Fruit fly (Drosophila melanogaster) whole organism, adult: ENCODE results near the gene CG14074.

Experiments
- CG11617 ChIP-seq: fragments of 200-800 bp; sonication (Bioruptor generic); optimal IDR thresholded peaks from 2 replicates; lab custom pipeline; 2017; ENCODE audit warnings: mild to moderate bottlenecking, missing biosample characterization, missing genetic modification reagents, missing genetic modification characterization
- CG12768 ChIP-seq: fragments of 200-800 bp; sonication (Bioruptor generic); optimal IDR thresholded peaks from 2 replicates; lab custom pipeline; 2017; ENCODE audit warnings: missing biosample characterization, missing genetic modification characterization, mild to moderate bottlenecking, moderate library complexity, missing genetic modification reagents
- CG14711 ChIP-seq: fragments of 200-800 bp; sonication (Bioruptor generic); optimal IDR thresholded peaks from 2 replicates; lab custom pipeline; 2018; ENCODE audit warnings: missing biosample characterization, mild to moderate bottlenecking, missing genetic modification characterization, moderate library complexity
- CG1620 ChIP-seq: fragments of 200-800 bp; sonication (Bioruptor generic); optimal IDR thresholded peaks from 2 replicates; lab custom pipeline; 2016; ENCODE audit warnings: missing biosample characterization, missing genetic modification characterization
- CG33017 ChIP-seq: fragments of 200-800 bp; sonication (Bioruptor generic); optimal IDR thresholded peaks from 2 replicates; lab custom pipeline; 2018; ENCODE audit warnings: missing biosample characterization, mild to moderate bottlenecking, missing genetic modification characterization, moderate library complexity
- CG5204 ChIP-seq: fragments of 200-800 bp; sonication (Bioruptor generic); optimal IDR thresholded peaks from 2 replicates; lab custom pipeline; 2016; ENCODE audit warnings: missing biosample characterization, missing genetic modification characterization
- CG7045 ChIP-seq: fragments of 200-800 bp; sonication (Bioruptor generic); optimal IDR thresholded peaks from 2 replicates; lab custom pipeline; 2017; ENCODE audit warnings: missing biosample characterization, mild to moderate bottlenecking, missing genetic modification characterization
- CG7101 ChIP-seq: fragments of 200-800 bp; sonication (Bioruptor generic); optimal IDR thresholded peaks from 2 replicates; lab custom pipeline; 2018; ENCODE audit warnings: missing biosample characterization, mild to moderate bottlenecking, missing genetic modification characterization, moderate library complexity
- Clk ChIP-seq: fragments of 200-800 bp; sonication (Bioruptor generic); optimal IDR thresholded peaks from 2 replicates; lab custom pipeline; 2017; ENCODE audit warnings: missing biosample characterization, missing genetic modification characterization
- Crg-1 ChIP-seq: fragments of 200-800 bp; sonication (Bioruptor generic); optimal IDR thresholded peaks from 2 replicates; lab custom pipeline; 2016; ENCODE audit warnings: missing biosample characterization, missing genetic modification characterization
- Hr96 ChIP-seq: fragments of 200-800 bp; sonication (Bioruptor generic); optimal IDR thresholded peaks from 2 replicates; lab custom pipeline; 2016; ENCODE audit warnings: missing biosample characterization, missing genetic modification characterization
- Mnt ChIP-seq: fragments of 200-800 bp; sonication (Bioruptor generic); optimal IDR thresholded peaks from 2 replicates; lab custom pipeline; 2016; ENCODE audit warnings: missing biosample characterization, mild to moderate bottlenecking, missing genetic modification characterization
- bab1 ChIP-seq: fragments of 200-800 bp; sonication (Bioruptor generic); optimal IDR thresholded peaks from 3 replicates; lab custom pipeline; 2019; ENCODE audit warnings: missing biosample characterization, mild to moderate bottlenecking, missing genetic modification characterization, moderate library complexity
- cic ChIP-seq: fragments of 200-800 bp; sonication (Bioruptor generic); optimal IDR thresholded peaks from 2 replicates; lab custom pipeline; 2017; ENCODE audit warnings: missing biosample characterization, mild to moderate bottlenecking, missing genetic modification characterization, moderate library complexity
- cnc ChIP-seq, 2 experiments: fragments of >200 bp; optimal IDR thresholded peaks; 2 replicates each; lab custom pipeline; 2017
- kay ChIP-seq: fragments of 200-800 bp; sonication (Bioruptor generic); peaks from one replicate; lab custom pipeline; 2016; ENCODE audit warnings: missing biosample characterization, missing genetic modification characterization, borderline replicate concordance
- ovo ChIP-seq: fragments of 200-800 bp; sonication (Bioruptor generic); optimal IDR thresholded peaks from 2 replicates; lab custom pipeline; 2016; ENCODE audit warnings: missing biosample characterization, missing genetic modification characterization
- pad ChIP-seq: fragments of 200-800 bp; sonication (Bioruptor generic); optimal IDR thresholded peaks from 3 replicates; lab custom pipeline; 2017; ENCODE audit warnings: missing biosample characterization, missing genetic modification characterization, mild to moderate bottlenecking, moderate library complexity, missing genetic modification reagents
- tj ChIP-seq: fragments of 200-800 bp; sonication (Bioruptor generic); optimal IDR thresholded peaks from 3 replicates; lab custom pipeline; 2017; ENCODE audit warnings: missing biosample characterization, mild to moderate bottlenecking, missing genetic modification characterization, moderate library complexity
- toe ChIP-seq: fragments of 200-800 bp; sonication (Bioruptor generic); optimal IDR thresholded peaks from 2 replicates; lab custom pipeline; 2016; ENCODE audit warnings: missing biosample characterization, missing genetic modification characterization

The CG14074 gene

dm6 chr3L:18865447-18866367, at the start of gene CG14074:
CG14074 (plus strand) TSS chr3L:18866225.
- TF ChIP-seq CG7045 (GFP tag; lab: Kevin White, UChicago) (no peak), CG14711 (tag; lab: Kevin White, UChicago) (no peak), cnc (optimal IDR thresholded peaks at IDR 0.05; lab: Kevin White, UChicago) (no peak), CG1620 (GFP tag; lab: Kevin White, UChicago) (no peak), Clk (GFP tag; lab: Kevin White, UChicago) (no peak), cic (GFP tag; lab: Kevin White, UChicago) (no peak), CG33017 (tag; lab: Kevin White, UChicago) (no peak), CG12768 (GFP tag; lab: Kevin White, UChicago) (no peak)

- TF ChIP-seq kay (GFP tag; lab: Kevin White, UChicago) (peak; percentile 63), CG7045 (GFP tag; lab: Kevin White, UChicago) (no peak), Clk (GFP tag; lab: Kevin White, UChicago) (no peak), Crg-1 (no peak), CG11617 (GFP tag; lab: Kevin White, UChicago) (no peak), CG5204 (GFP tag; lab: Kevin White, UChicago) (no peak)
These were observed 49.3 kb upstream of the CG14074 start for dm6 chr3L:18816719-18817118.

DNA sequence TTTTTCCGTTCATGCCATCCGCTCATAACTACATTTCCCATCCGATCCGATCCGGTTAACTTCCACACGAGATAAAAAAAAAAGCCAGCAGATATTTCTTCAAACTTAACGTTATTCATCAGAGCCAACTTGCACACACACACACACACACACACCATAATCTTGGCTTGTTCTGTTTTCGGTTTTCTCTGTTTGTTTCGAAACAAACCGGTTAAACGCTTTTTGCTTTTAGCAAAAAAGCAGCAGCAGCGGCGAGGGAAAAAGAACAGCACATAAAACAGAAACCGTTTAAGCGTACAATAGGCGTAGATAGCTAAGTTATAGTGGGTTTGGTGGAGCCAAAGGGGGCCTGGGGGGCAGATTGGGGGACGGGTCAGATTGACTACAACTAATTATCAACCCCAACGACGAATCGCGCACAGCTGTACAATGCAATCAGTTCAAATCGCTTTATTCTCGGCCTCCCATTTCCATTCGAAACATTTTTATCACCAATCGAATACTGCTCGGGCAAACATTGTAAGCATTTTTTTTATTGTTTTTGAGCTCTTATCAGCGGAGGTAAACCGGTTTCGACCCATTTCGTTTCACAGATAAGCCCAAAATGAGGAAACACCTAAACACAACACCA, 48.6 kb upstream of the CG14074 start:
- peak; percentile 63 for TF ChIP-seq cic (GFP tag; lab: Kevin White, UChicago)
- peak; percentile 35 for TF ChIP-seq kay (GFP tag; lab: Kevin White, UChicago)
- TF ChIP-seq Hr96 (GFP tag; lab: Kevin White, UChicago) = no peak
- TF ChIP-seq pad (GFP tag; lab: Kevin White, UChicago) = no peak
- no peak for TF ChIP-seq CG1620 (GFP tag; lab: Kevin White, UChicago)

dm6 chr3L:18819262-18819886, 46.7 kb upstream of the CG14074 start:
- TF ChIP-seq CG1620 (GFP tag; lab: Kevin White, UChicago) = no peak
- TF ChIP-seq CG7045 (GFP tag; lab: Kevin White, UChicago) = no peak
- no peak for TF ChIP-seq tj (GFP tag; lab: Kevin White, UChicago)
- TF ChIP-seq CG12768 (GFP tag; lab: Kevin White, UChicago) = no peak
- TF ChIP-seq cnc (optimal IDR thresholded peaks at IDR 0.05; lab: Kevin White, UChicago) = no peak
- no peak for TF ChIP-seq Hr96 (GFP tag; lab: Kevin White, UChicago)
- no peak for TF ChIP-seq pad (GFP tag; lab: Kevin White, UChicago)
- no peak for TF ChIP-seq Crg-1
- no peak for TF ChIP-seq CG33017 (tag; lab: Kevin White, UChicago)
- no peak for TF ChIP-seq cic (GFP tag; lab: Kevin White, UChicago)
- TF ChIP-seq toe = no peak
- TF ChIP-seq Clk (GFP tag; lab: Kevin White, UChicago) = no peak
- TF ChIP-seq CG5204 (GFP tag; lab: Kevin White, UChicago) = no peak
- TF ChIP-seq Mnt (GFP tag; lab: Kevin White, UChicago) = no peak
- no peak for TF ChIP-seq bab1
- TF ChIP-seq CG7101 (tag; lab: Kevin White, UChicago) = no peak

DNA sequence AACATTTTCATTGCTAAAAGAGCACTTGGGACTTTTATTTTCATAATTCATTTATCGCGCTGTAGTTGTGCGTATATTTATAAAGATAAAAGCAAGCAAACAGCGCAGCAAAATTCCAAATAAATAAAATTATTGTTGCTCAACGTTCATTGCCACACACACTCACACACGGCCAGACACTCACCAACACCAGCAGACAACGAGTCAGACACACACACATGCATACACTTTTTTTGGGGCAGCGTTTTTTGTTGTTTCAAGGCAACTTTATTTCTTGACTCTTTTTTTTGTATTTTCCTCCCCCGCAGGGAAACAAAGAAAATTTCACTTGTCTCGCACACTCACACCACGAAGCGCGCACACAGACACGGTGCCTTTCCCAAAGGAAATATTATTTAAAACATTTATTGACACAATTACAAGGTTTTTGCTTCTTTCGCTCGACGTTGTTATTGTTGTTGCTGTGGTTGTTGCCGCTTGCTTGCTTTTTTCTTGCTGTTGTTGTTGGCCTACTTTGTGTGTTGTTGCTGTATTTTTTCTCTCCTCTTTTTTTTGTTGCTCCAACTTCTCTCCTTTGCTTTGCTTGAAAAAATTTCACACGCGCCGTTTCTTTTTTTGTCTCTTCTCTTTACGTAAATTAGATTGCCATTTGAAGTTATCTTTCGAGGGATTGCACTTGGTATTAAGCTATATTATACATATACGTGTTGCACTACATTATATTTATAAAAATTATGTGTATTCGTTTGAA, 46.0 kb upstream of the CG14074 start:
- TF ChIP-seq CG14711 (tag; lab: Kevin White, UChicago) = peak; percentile 8
- no peak for TF ChIP-seq pad (GFP tag; lab: Kevin White, UChicago)
- peak; percentile 21 for TF ChIP-seq CG12768 (GFP tag; lab: Kevin White, UChicago)
- peak; percentile 51 for TF ChIP-seq CG11617 (GFP tag; lab: Kevin White, UChicago)
- peak; percentile 96 for TF ChIP-seq kay (GFP tag; lab: Kevin White, UChicago)
- peak; percentile 58 for TF ChIP-seq Mnt (GFP tag; lab: Kevin White, UChicago)
- TF ChIP-seq CG7101 (tag; lab: Kevin White, UChicago) = peak; percentile 35
- TF ChIP-seq ovo (GFP tag; lab: Kevin White, UChicago) = peak; percentile 49
- peak; percentile 30 for TF ChIP-seq bab1
- TF ChIP-seq CG33017 (tag; lab: Kevin White, UChicago) = no peak
